Fruit fly (Drosophila melanogaster) whole organism, embryonic: ENCODE results near the gene Trm1.

ENCODE experiments used
- ATbp ChIP-seq: fragments of 200-800 bp; sonication (Bioruptor generic); optimal IDR thresholded peaks from 2 replicates; lab custom pipeline; 2017; ENCODE audit warnings: missing biosample characterization, mild to moderate bottlenecking, missing genetic modification characterization, missing genetic modification reagents
- Atf6 ChIP-seq: fragments of 200-800 bp; sonication (Bioruptor generic); IDR thresholded peaks from 2 replicates; pipeline ENCODE4 v1.3.6; 2022; ENCODE audit warnings: missing biosample characterization, missing genetic modification characterization
- C15 ChIP-seq: fragments of 200-800 bp; sonication (Bioruptor generic); IDR thresholded peaks from 3 replicates; pipeline ENCODE4 v1.3.6; 2022; ENCODE audit warnings: missing biosample characterization, missing genetic modification characterization
- CG10565 ChIP-seq: fragments of 200-800 bp; sonication (Bioruptor generic); optimal IDR thresholded peaks from 3 replicates; lab custom pipeline; 2016; ENCODE audit warnings: missing biosample characterization, mild to moderate bottlenecking, missing genetic modification characterization
- CG11085 ChIP-seq: fragments of 200-800 bp; sonication (Bioruptor generic); IDR thresholded peaks from 2 replicates; pipeline ENCODE4 v1.3.6; 2022; ENCODE audit warnings: missing biosample characterization, missing genetic modification characterization
- CG11504 ChIP-seq: fragments of 200-800 bp; sonication (Bioruptor generic); optimal IDR thresholded peaks from 3 replicates; lab custom pipeline; 2019; ENCODE audit warnings: missing biosample characterization, mild to moderate bottlenecking, missing genetic modification characterization, moderate library complexity
- CG12071 ChIP-seq: fragments of 200-800 bp; sonication (Bioruptor generic); optimal IDR thresholded peaks from 3 replicates; lab custom pipeline; 2018; ENCODE audit warnings: missing biosample characterization, mild to moderate bottlenecking, missing genetic modification characterization
- CG12744 ChIP-seq: fragments of 200-800 bp; sonication (Bioruptor generic); optimal IDR thresholded peaks from 2 replicates; lab custom pipeline; 2016; ENCODE audit warnings: missing biosample characterization, missing genetic modification characterization
- CG12769 ChIP-seq: fragments of 200-800 bp; sonication (Bioruptor generic); optimal IDR thresholded peaks from 2 replicates; lab custom pipeline; 2019; ENCODE audit warnings: missing biosample characterization, mild to moderate bottlenecking, missing genetic modification characterization, moderate library complexity
- CG13424 ChIP-seq: fragments of 200-800 bp; sonication (Bioruptor generic); optimal IDR thresholded peaks from 2 replicates; lab custom pipeline; 2019; ENCODE audit warnings: missing biosample characterization, mild to moderate bottlenecking, missing genetic modification characterization, moderate library complexity
- CG14710 ChIP-seq: fragments of 200-800 bp; sonication (Bioruptor generic); optimal IDR thresholded peaks from 3 replicates; lab custom pipeline; 2019; ENCODE audit warnings: missing biosample characterization, mild to moderate bottlenecking, missing genetic modification characterization, moderate library complexity
- CG14860 ChIP-seq: fragments of 200-800 bp; sonication (Bioruptor generic); IDR thresholded peaks from 3 replicates; pipeline ENCODE4 v1.3.6; 2022; ENCODE audit warnings: missing biosample characterization, missing genetic modification characterization; ENCODE audit not compliant: partially characterized antibody
- CG15514 ChIP-seq: fragments of 200-800 bp; sonication (Bioruptor generic); optimal IDR thresholded peaks from 3 replicates; lab custom pipeline; 2017; ENCODE audit warnings: missing biosample characterization, missing genetic modification characterization, mild to moderate bottlenecking, moderate library complexity, missing genetic modification reagents
- CG15696 ChIP-seq: fragments of 200-800 bp; sonication (Bioruptor generic); optimal IDR thresholded peaks from 2 replicates; lab custom pipeline; 2019; ENCODE audit warnings: missing biosample characterization, mild to moderate bottlenecking, missing genetic modification characterization, moderate library complexity
- CG16863 ChIP-seq: fragments of 200-800 bp; sonication (Bioruptor generic); optimal IDR thresholded peaks from 3 replicates; lab custom pipeline; 2016; ENCODE audit warnings: missing biosample characterization, missing genetic modification characterization
- CG17361 ChIP-seq: fragments of 200-800 bp; sonication (Bioruptor generic); IDR thresholded peaks from 3 replicates; pipeline ENCODE4 v1.3.6; 2022; ENCODE audit warnings: missing biosample characterization, missing genetic modification characterization
- CG17612 ChIP-seq: fragments of 200-800 bp; sonication (Bioruptor generic); IDR thresholded peaks from 2 replicates; pipeline ENCODE4 v1.3.6; 2022; ENCODE audit warnings: missing biosample characterization, missing genetic modification characterization
- CG18262 ChIP-seq: fragments of 200-800 bp; optimal IDR thresholded peaks from 3 replicates; lab custom pipeline; 2019; ENCODE audit warnings: missing biosample characterization, mild to moderate bottlenecking, missing genetic modification characterization, moderate library complexity
- CG18599 ChIP-seq: fragments of 200-800 bp; sonication (Bioruptor generic); optimal IDR thresholded peaks from 3 replicates; lab custom pipeline; 2017; ENCODE audit warnings: missing biosample characterization, missing genetic modification characterization, mild to moderate bottlenecking, moderate library complexity, missing genetic modification reagents
- CG2202 ChIP-seq: fragments of 200-800 bp; sonication (Bioruptor generic); optimal IDR thresholded peaks from 2 replicates; lab custom pipeline; 2018; ENCODE audit warnings: missing biosample characterization, mild to moderate bottlenecking, missing genetic modification characterization
- CG2678 ChIP-seq: fragments of 200-800 bp; sonication (Bioruptor generic); optimal IDR thresholded peaks from 3 replicates; lab custom pipeline; 2019; ENCODE audit warnings: missing biosample characterization, mild to moderate bottlenecking, missing genetic modification characterization, moderate library complexity
- CG2712 ChIP-seq: fragments of 200-800 bp; optimal IDR thresholded peaks from 3 replicates; lab custom pipeline; 2019; ENCODE audit warnings: missing biosample characterization, mild to moderate bottlenecking, missing genetic modification characterization, moderate library complexity
- CG34376 ChIP-seq: fragments of 200-800 bp; sonication (Bioruptor generic); optimal IDR thresholded peaks from 2 replicates; lab custom pipeline; 2018; ENCODE audit warnings: missing biosample characterization, mild to moderate bottlenecking, missing genetic modification characterization
- CG6813 ChIP-seq: fragments of 200-800 bp; sonication (Bioruptor generic); optimal IDR thresholded peaks from 2 replicates; lab custom pipeline; 2017; ENCODE audit warnings: missing biosample characterization, missing genetic modification characterization, mild to moderate bottlenecking, moderate library complexity, missing genetic modification reagents
- CG7928 ChIP-seq: fragments of 200-800 bp; sonication (Bioruptor generic); optimal IDR thresholded peaks from 2 replicates; lab custom pipeline; 2017; ENCODE audit warnings: missing biosample characterization, mild to moderate bottlenecking, missing genetic modification characterization
- Chrac-16 ChIP-seq: fragments of 200-800 bp; sonication (Bioruptor generic); optimal IDR thresholded peaks from 3 replicates; lab custom pipeline; 2016; ENCODE audit warnings: missing biosample characterization, missing genetic modification characterization
- Fer1 ChIP-seq: fragments of 200-800 bp; sonication (Bioruptor generic); optimal IDR thresholded peaks from 2 replicates; lab custom pipeline; 2017; ENCODE audit warnings: missing biosample characterization, mild to moderate bottlenecking, missing genetic modification characterization
- Fer3 ChIP-seq: fragments of 200-800 bp; sonication (Bioruptor generic); optimal IDR thresholded peaks from 2 replicates; lab custom pipeline; 2018; ENCODE audit warnings: missing biosample characterization, mild to moderate bottlenecking, missing genetic modification characterization, moderate library complexity
- Gsc ChIP-seq: fragments of 200-800 bp; sonication (Bioruptor generic); IDR thresholded peaks from 2 replicates; pipeline ENCODE4 v1.3.6; 2022; ENCODE audit warnings: missing biosample characterization, missing genetic modification characterization
- MTF-1 ChIP-seq: fragments of 200-800 bp; sonication (Bioruptor generic); optimal IDR thresholded peaks from 2 replicates; lab custom pipeline; 2018; ENCODE audit warnings: missing biosample characterization, mild to moderate bottlenecking, missing genetic modification characterization, borderline replicate concordance
- Ravus ChIP-seq: fragments of 200-800 bp; sonication (Bioruptor generic); IDR thresholded peaks from 2 replicates; pipeline ENCODE4 v1.3.6; 2022; ENCODE audit warnings: missing biosample characterization, missing genetic modification characterization
- Rfx ChIP-seq: fragments of 200-800 bp; sonication (Bioruptor generic); IDR thresholded peaks from 2 replicates; pipeline ENCODE4 v1.3.6; 2022; ENCODE audit warnings: missing biosample characterization, missing genetic modification characterization
- Sox102F ChIP-seq: fragments of 200-800 bp; sonication (Bioruptor generic); optimal IDR thresholded peaks from 2 replicates; lab custom pipeline; 2018; ENCODE audit warnings: missing biosample characterization, mild to moderate bottlenecking, missing genetic modification characterization, moderate library complexity
- caup ChIP-seq: fragments of 200-800 bp; sonication (Bioruptor generic); optimal IDR thresholded peaks from 3 replicates; lab custom pipeline; 2017; ENCODE audit warnings: missing biosample characterization, mild to moderate bottlenecking, missing genetic modification characterization, moderate library complexity; ENCODE audit not compliant: severe bottlenecking
- chm ChIP-seq: fragments of 200-800 bp; sonication (Bioruptor generic); IDR thresholded peaks from 2 replicates; pipeline ENCODE4 v1.3.6; 2022; ENCODE audit warnings: missing biosample characterization, missing genetic modification characterization
- exex ChIP-seq: fragments of 200-800 bp; sonication (Bioruptor generic); optimal IDR thresholded peaks from 4 replicates; lab custom pipeline; 2018; ENCODE audit warnings: missing biosample characterization, mild to moderate bottlenecking, missing genetic modification characterization, moderate library complexity
- jing ChIP-seq: fragments of 200-800 bp; sonication (Bioruptor generic); optimal IDR thresholded peaks from 2 replicates; lab custom pipeline; 2018; ENCODE audit warnings: missing biosample characterization, mild to moderate bottlenecking, missing genetic modification characterization
- kay ChIP-seq: fragments of 200-800 bp; sonication (Bioruptor generic); optimal IDR thresholded peaks from 2 replicates; lab custom pipeline; 2016; ENCODE audit warnings: missing biosample characterization, missing genetic modification characterization
- lola ChIP-seq, 3 experiments: fragments of >200 bp in 2 of 3; fragments of 200-800 bp in 1 of 3; sonication (Bioruptor generic) in 1 of 3; optimal IDR thresholded peaks; 2 replicates each; lab custom pipeline; 2017 to 2019; ENCODE audit warnings: missing biosample characterization in 3 of 3, missing genetic modification characterization in 3 of 3, mild to moderate bottlenecking in 1 of 3, moderate library complexity in 1 of 3
- pfk ChIP-seq: fragments of 200-800 bp; sonication (Bioruptor generic); optimal IDR thresholded peaks from 2 replicates; lab custom pipeline; 2018; ENCODE audit warnings: missing biosample characterization, mild to moderate bottlenecking, missing genetic modification characterization, moderate library complexity
- sd ChIP-seq: fragments of 200-800 bp; sonication (Bioruptor generic); optimal IDR thresholded peaks from 3 replicates; lab custom pipeline; 2018; ENCODE audit warnings: missing biosample characterization, mild to moderate bottlenecking, missing genetic modification characterization, moderate library complexity
- sens ChIP-seq: fragments of 200-800 bp; sonication (Bioruptor generic); peaks from one replicate; lab custom pipeline; 2016; ENCODE audit warnings: missing biosample characterization, missing genetic modification characterization
- sens-2 ChIP-seq: fragments of 200-800 bp; sonication (Bioruptor generic); IDR thresholded peaks from 2 replicates; pipeline ENCODE4 v1.3.6; 2022; ENCODE audit warnings: missing biosample characterization, missing genetic modification characterization
- sug ChIP-seq: fragments of 200-800 bp; optimal IDR thresholded peaks from 2 replicates; lab custom pipeline; 2019; ENCODE audit warnings: missing biosample characterization, mild to moderate bottlenecking, missing genetic modification characterization, moderate library complexity
- tgo ChIP-seq: fragments of 200-800 bp; sonication (Bioruptor generic); IDR thresholded peaks from 3 replicates; pipeline ENCODE4 v1.3.6; 2022; ENCODE audit warnings: missing biosample characterization, missing genetic modification characterization
- twi ChIP-seq: fragments of 200-800 bp; optimal IDR thresholded peaks from 2 replicates; lab custom pipeline; 2019; ENCODE audit warnings: missing biosample characterization, mild to moderate bottlenecking, missing genetic modification characterization, moderate library complexity
- tx ChIP-seq: fragments of 200-800 bp; sonication (Bioruptor generic); optimal IDR thresholded peaks from 2 replicates; lab custom pipeline; 2016; ENCODE audit warnings: missing biosample characterization, missing genetic modification characterization
- unpg ChIP-seq: fragments of 200-800 bp; sonication (Bioruptor generic); optimal IDR thresholded peaks from 3 replicates; lab custom pipeline; 2018; ENCODE audit warnings: missing biosample characterization, mild to moderate bottlenecking, missing genetic modification characterization, moderate library complexity

The Trm1 gene

dm6 chr2L:12465164-12466011 lies 37.6 kb downstream of the Trm1 start (continued):
- TF ChIP-seq sd (tag; lab: Kevin White, UChicago) (peak; percentile 49), C15 (GFP tag; lab: Robert Waterston, UW) (no peak), CG2202 (tag; lab: Kevin White, UChicago) (peak; percentile 47), CG17612 (GFP tag; lab: Robert Waterston, UW) (no peak), CG14710 (tag; lab: Kevin White, UChicago) (peak; percentile 36), MTF-1 (GFP tag; lab: Kevin White, UChicago) (peak; percentile 66), Sox102F (GFP tag; lab: Kevin White, UChicago) (peak; percentile 25), CG34376 (GFP tag; lab: Kevin White, UChicago) (peak; percentile 78), Atf6 (GFP tag; lab: Robert Waterston, UW) (peak; percentile 31; the same call in 1 of the 2 replicates), CG18599 (GFP tag; lab: Kevin White, UChicago) (peak; percentile 47), CG14860 (GFP tag; lab: Robert Waterston, UW) (no peak), CG7928 (no peak), CG12769 (peak; percentile 6), Gsc (no peak), CG12071 (GFP tag; lab: Kevin White, UChicago) (peak; percentile 53), kay (no peak), CG15514 (peak; percentile 35), sug (peak; percentile 56), CG13424 (tag; lab: Kevin White, UChicago) (peak; percentile 31), exex (peak; percentile 84), sens (GFP tag; lab: Kevin White, UChicago) (peak; percentile 68), CG16863 (no peak), CG10565 (GFP tag; lab: Kevin White, UChicago) (no peak), ATbp (peak; percentile 48), Fer3 (tag; lab: Kevin White, UChicago) (peak; percentile 11), tgo (GFP tag; lab: Robert Waterston, UW) (no peak), Rfx (GFP tag; lab: Robert Waterston, UW) (no peak), CG11085 (GFP tag; lab: Robert Waterston, UW) (no peak), CG11504 (tag; lab: Kevin White, UChicago) (peak; percentile 33), CG12744 (GFP tag; lab: Kevin White, UChicago) (no peak), pfk (GFP tag; lab: Kevin White, UChicago) (peak; percentile 15), Chrac-16 (GFP tag; lab: Kevin White, UChicago) (no peak), CG2678 (tag; lab: Kevin White, UChicago) (peak; percentile 41), lola (GFP tag; optimal IDR thresholded peaks at IDR 0.05; lab: Kevin White, UChicago) (peak in 1 of 3 experiments; percentile 23), CG17361 (peak; percentile 19; the same call in 1 of the 3 replicates), CG2712 (tag; lab: Kevin White, UChicago) (no peak), CG18262 (tag; lab: Kevin White, UChicago) (peak; percentile 20), CG6813 (GFP tag; lab: Kevin White, UChicago) (peak; percentile 70), Fer1 (GFP tag; lab: Kevin White, UChicago) (peak; percentile 37), sens-2 (GFP tag; lab: Robert Waterston, UW) (no peak), tx (GFP tag; lab: Kevin White, UChicago) (no peak), unpg (GFP tag; lab: Kevin White, UChicago) (peak; percentile 32), chm (no peak), twi (tag; lab: Kevin White, UChicago) (peak; percentile 24), CG15696 (tag; lab: Kevin White, UChicago) (peak; percentile 69), Ravus (GFP tag; lab: Robert Waterston, UW) (no peak), jing (no peak), caup (GFP tag; lab: Kevin White, UChicago) (no peak)
